Worm (Caenorhabditis elegans): ENCODE measurements around the gene F14F7.7.

Gene F14F7.7

DNA sequence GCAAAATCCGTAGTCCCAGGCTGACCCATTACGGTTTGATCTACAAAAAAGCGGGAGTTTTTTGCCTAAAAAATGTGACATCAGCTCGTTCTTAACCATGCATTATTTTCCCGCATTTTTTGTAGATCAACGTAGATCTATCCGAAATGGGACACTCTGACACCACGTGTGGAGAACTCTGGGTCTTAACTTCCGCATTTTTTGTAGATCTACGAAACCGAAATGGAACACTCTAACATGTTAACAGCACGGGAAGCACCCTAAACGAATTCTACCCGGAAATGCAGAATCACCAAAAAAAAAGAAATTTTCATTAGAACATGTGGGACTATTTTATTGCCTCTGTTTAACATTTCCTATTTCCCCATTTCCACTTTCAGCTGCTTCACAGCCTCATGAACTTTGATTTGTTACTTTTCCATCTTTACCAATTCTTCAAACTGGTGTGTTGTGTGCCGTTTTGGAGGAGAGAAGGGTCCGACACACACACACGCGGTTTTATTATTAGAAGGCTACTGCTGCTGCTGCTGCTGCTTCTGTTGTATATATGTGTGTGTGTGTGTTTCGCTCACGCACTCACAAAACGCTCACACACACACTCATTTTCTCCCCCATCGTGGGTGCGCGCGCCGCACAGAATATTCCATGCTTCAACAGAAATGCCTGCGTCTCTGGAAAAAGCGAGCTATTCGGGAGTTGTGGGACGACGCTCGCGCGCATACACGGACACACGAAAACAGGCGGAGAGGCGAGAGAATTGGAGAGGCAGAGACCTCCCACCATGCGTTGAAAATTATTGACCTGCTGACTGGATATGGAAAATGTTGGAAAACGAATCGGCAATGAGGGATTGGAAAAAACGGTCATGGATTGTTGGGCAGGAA, 37.4 kb downstream of the F14F7.7 start (continued):
- TF ChIP-seq C34B4.2 (tag; optimal IDR thresholded peaks at IDR 0.05) (no peak), skn-1 (tag; optimal IDR thresholded peaks at IDR 0.05) (peak; percentile 87), ztf-11 (tag; optimal IDR thresholded peaks at IDR 0.05) (peak in 1 of 2 experiments; percentile 83), unc-30 (tag; optimal IDR thresholded peaks at IDR 0.05) (no peak), lin-39 (tag; optimal IDR thresholded peaks at IDR 0.05) (no peak), ama-1 (optimal IDR thresholded peaks at IDR 0.05) (peak; percentile 49), snpc-4 (tag; optimal IDR thresholded peaks at IDR 0.05) (peak; percentile 32), ceh-8 (GFP tag; optimal IDR thresholded peaks at IDR 0.05) (peak; percentile 85), zag-1 (tag; optimal IDR thresholded peaks at IDR 0.05) (peak; percentile 30), tlp-1 (tag; optimal IDR thresholded peaks at IDR 0.05) (no peak), swsn-7 (tag; optimal IDR thresholded peaks at IDR 0.05) (peak; percentile 92), vab-15 (tag; optimal IDR thresholded peaks at IDR 0.05) (peak; percentile 38), unc-130 (tag; optimal IDR thresholded peaks at IDR 0.05) (peak; percentile 9), ets-5 (GFP tag; IDR thresholded peaks at IDR 0.05) (no peak), hlh-4 (tag; optimal IDR thresholded peaks at IDR 0.05) (no peak), elt-3 (tag; optimal IDR thresholded peaks at IDR 0.05) (peak in 1 of 6 experiments; percentile 7), lin-15B (tag; optimal IDR thresholded peaks at IDR 0.05) (peak; percentile 32), pag-3 (tag; optimal IDR thresholded peaks at IDR 0.05; ENCODE audit: borderline replicate concordance, insufficient read depth) (no peak), unc-62 (GFP tag; optimal IDR thresholded peaks at IDR 0.05) (no peak), mef-2 (tag; optimal IDR thresholded peaks at IDR 0.05) (peak; percentile 89), fos-1 (tag; optimal IDR thresholded peaks at IDR 0.05) (peak; percentile 65), isw-1 (GFP tag; IDR thresholded peaks at IDR 0.05) (peak; percentile 62), nhr-84 (tag; optimal IDR thresholded peaks at IDR 0.05) (no peak), grh-1 (GFP tag; IDR thresholded peaks at IDR 0.05) (peak; percentile 29; the same call in 1 of the 2 replicates), jun-1 (tag; optimal IDR thresholded peaks at IDR 0.05) (peak; percentile 88), mab-9 (GFP tag; IDR thresholded peaks at IDR 0.05) (no peak), lin-35 (GFP tag; optimal IDR thresholded peaks at IDR 0.05) (peak; percentile 66 to 71), fkh-10 (GFP tag; optimal IDR thresholded peaks at IDR 0.05) (peak; percentile 90), alr-1 (tag; optimal IDR thresholded peaks at IDR 0.05; ENCODE audit: borderline replicate concordance) (no peak), nhr-12 (tag; optimal IDR thresholded peaks at IDR 0.05) (no peak), lsy-2 (tag; optimal IDR thresholded peaks at IDR 0.05) (peak; percentile 77 to 87), rnt-1 (tag; optimal IDR thresholded peaks at IDR 0.05) (peak; percentile 54), nhr-237 (tag; optimal IDR thresholded peaks at IDR 0.05) (peak; percentile 64), nhr-11 (tag; optimal IDR thresholded peaks at IDR 0.05) (no peak), nhr-85 (tag) (peak; percentile 82), unc-98 (GFP tag; IDR thresholded peaks at IDR 0.05) (no peak), mep-1 (tag; optimal IDR thresholded peaks at IDR 0.05) (peak; percentile 91), sptf-1 (tag; optimal IDR thresholded peaks at IDR 0.05) (no peak), ztf-4 (tag; optimal IDR thresholded peaks at IDR 0.05) (peak; percentile 81), aly-2 (tag; optimal IDR thresholded peaks at IDR 0.05) (no peak), nhr-77 (tag; optimal IDR thresholded peaks at IDR 0.05) (peak; percentile 80), C16A3.4 (tag; optimal IDR thresholded peaks at IDR 0.05) (peak; percentile 62), F16B12.6 (tag; optimal IDR thresholded peaks at IDR 0.05) (peak; percentile 19), pax-3 (tag; optimal IDR thresholded peaks at IDR 0.05) (peak; percentile 59), efl-3 (GFP tag; optimal IDR thresholded peaks at IDR 0.05) (no peak), ceh-90 (tag; optimal IDR thresholded peaks at IDR 0.05) (no peak), blmp-1 (tag; optimal IDR thresholded peaks at IDR 0.05) (peak; percentile 78), nhr-19 (GFP tag; conservative IDR thresholded peaks at IDR 0.05) (peak; percentile 50), nhr-90 (tag; optimal IDR thresholded peaks at IDR 0.05; ENCODE audit: poor library complexity) (peak; percentile 65), hpl-2 (GFP tag; optimal IDR thresholded peaks at IDR 0.05) (no peak), efl-1 (optimal IDR thresholded peaks at IDR 0.05) (peak; percentile 63 to 74), efl-1 (GFP tag; optimal IDR thresholded peaks at IDR 0.05 in 1 of 2) (peak; percentile 40 to 82)

All from whole organism, L1 larva.